Fruit fly (Drosophila melanogaster): ENCODE data around the gene nero.

Gene nero

DNA sequence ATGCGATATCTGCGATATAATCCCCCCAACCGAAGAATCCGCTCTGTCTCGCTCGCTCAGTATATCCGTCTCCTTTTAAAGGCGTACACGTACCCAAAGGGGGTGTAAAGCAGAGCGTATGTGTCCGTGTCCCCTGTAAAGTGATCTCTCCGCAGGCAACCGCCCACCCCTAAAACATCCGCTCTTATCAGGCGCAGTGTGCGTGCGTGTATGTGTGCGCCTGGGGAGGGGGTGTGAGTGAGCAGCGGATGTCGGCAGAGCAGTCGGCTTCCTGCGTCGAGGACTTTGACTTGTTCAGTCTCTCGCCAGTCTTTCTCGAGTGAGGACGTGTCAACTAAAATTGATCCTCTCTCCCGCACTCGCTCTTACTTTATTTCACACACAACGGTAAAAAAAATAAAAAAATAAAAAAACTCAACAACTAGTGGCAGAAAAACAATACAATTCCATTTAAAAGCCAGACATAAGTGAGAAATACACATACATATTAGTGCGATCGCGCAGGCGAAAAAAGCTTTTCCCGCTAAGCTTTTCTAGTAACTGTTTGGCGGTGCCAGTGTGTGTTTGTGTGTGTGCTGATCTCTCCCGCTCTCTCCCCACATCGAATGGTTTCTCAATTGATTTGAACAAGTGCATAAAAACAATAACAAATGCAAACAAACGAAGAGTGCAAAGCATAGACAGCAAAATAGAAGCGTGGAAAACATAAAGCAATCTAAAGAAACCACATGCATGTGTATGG lies 21.7 kb downstream of the nero start (continued):
- TF ChIP-seq grau (tag; optimal IDR thresholded peaks at IDR 0.05) = no peak
- TF ChIP-seq CG13123 (GFP tag; optimal IDR thresholded peaks at IDR 0.05) = no peak
- no peak for TF ChIP-seq Antp (GFP tag; optimal IDR thresholded peaks at IDR 0.05)
- TF ChIP-seq CG3995 (GFP tag; optimal IDR thresholded peaks at IDR 0.05) = no peak
- TF ChIP-seq gt (GFP tag; IDR thresholded peaks at IDR 0.05) = no peak
- TF ChIP-seq CG4360 (GFP tag; IDR thresholded peaks at IDR 0.05) = peak; percentile 59; the same call in 1 of the 2 replicates
- no peak for TF ChIP-seq Fer1 (GFP tag; optimal IDR thresholded peaks at IDR 0.05)
- peak in 1 of 2 experiments; percentile 41 for TF ChIP-seq tll (GFP tag; optimal IDR thresholded peaks at IDR 0.05)
- TF ChIP-seq Bteb2 (GFP tag; optimal IDR thresholded peaks at IDR 0.05) = no peak
- no peak for TF ChIP-seq prd (optimal IDR thresholded peaks at IDR 0.05)
- 0 out of 3 replicates have a peak, but pooled peaks have one; percentile 11 for TF ChIP-seq prd (GFP tag; IDR thresholded peaks at IDR 0.05)
- TF ChIP-seq CG18619 (GFP tag; optimal IDR thresholded peaks at IDR 0.05) = no peak
- no peak for TF ChIP-seq CG16815 (GFP tag; optimal IDR thresholded peaks at IDR 0.05)
- 0 out of 3 replicates have a peak, but pooled peaks have one; percentile 31 for TF ChIP-seq gce (GFP tag; IDR thresholded peaks at IDR 0.05)
- TF ChIP-seq CG17385 (GFP tag; optimal IDR thresholded peaks at IDR 0.05) = no peak
- no peak for TF ChIP-seq CG10267 (tag; optimal IDR thresholded peaks at IDR 0.05)
- no peak for TF ChIP-seq CG3065 (GFP tag; optimal IDR thresholded peaks at IDR 0.05)
- no peak for TF ChIP-seq Abd-B (GFP tag; optimal IDR thresholded peaks at IDR 0.05)
- TF ChIP-seq CG3163 (GFP tag; optimal IDR thresholded peaks at IDR 0.05) = peak; percentile 16
- no peak for TF ChIP-seq CG17829 (tag; optimal IDR thresholded peaks at IDR 0.05)
- TF ChIP-seq CG16813 (GFP tag; IDR thresholded peaks at IDR 0.05; ENCODE audit: partially characterized antibody) = peak; percentile 37; the same call in 2 of the 3 replicates
- TF ChIP-seq CG10431 (GFP tag; optimal IDR thresholded peaks at IDR 0.05) = no peak
- TF ChIP-seq sens (GFP tag) = peak; percentile 65
- no peak for TF ChIP-seq CG12942 (GFP tag; optimal IDR thresholded peaks at IDR 0.05)
- no peak for TF ChIP-seq CG4404 (GFP tag; IDR thresholded peaks at IDR 0.05)
- TF ChIP-seq seq (GFP tag; IDR thresholded peaks at IDR 0.05) = no peak
- 0 out of 2 replicates have a peak, but pooled peaks have one; percentile 18 for TF ChIP-seq sna (GFP tag; IDR thresholded peaks at IDR 0.05; ENCODE audit: partially characterized antibody)
- no peak for TF ChIP-seq Oaz (GFP tag; IDR thresholded peaks at IDR 0.05)
- TF ChIP-seq CG17328 (GFP tag; IDR thresholded peaks at IDR 0.05) = no peak
- no peak for TF ChIP-seq CG7271 (tag; optimal IDR thresholded peaks at IDR 0.05)
- no peak for TF ChIP-seq fru (optimal IDR thresholded peaks at IDR 0.05)
- no peak for TF ChIP-seq esg (GFP tag; conservative IDR thresholded peaks at IDR 0.05)
- TF ChIP-seq CG11398 (GFP tag; optimal IDR thresholded peaks at IDR 0.05) = no peak
- no peak for TF ChIP-seq ftz-f1 (GFP tag; optimal IDR thresholded peaks at IDR 0.05)
- no peak for TF ChIP-seq CG13775 (GFP tag; optimal IDR thresholded peaks at IDR 0.05)
- no peak for TF ChIP-seq CG18764 (GFP tag; optimal IDR thresholded peaks at IDR 0.05)
- TF ChIP-seq Blimp-1 (GFP tag; optimal IDR thresholded peaks at IDR 0.05) = no peak
- TF ChIP-seq Dip3 (GFP tag; optimal IDR thresholded peaks at IDR 0.05) = no peak
- TF ChIP-seq cad (GFP tag; optimal IDR thresholded peaks at IDR 0.05) = no peak
- no peak for TF ChIP-seq ranshi (GFP tag; IDR thresholded peaks at IDR 0.05)
- no peak for TF ChIP-seq CG4617 (GFP tag; optimal IDR thresholded peaks at IDR 0.05; ENCODE audit: borderline replicate concordance)
- no peak for TF ChIP-seq abd-A (tag; optimal IDR thresholded peaks at IDR 0.05)
- TF ChIP-seq Rx (GFP tag; IDR thresholded peaks at IDR 0.05) = no peak
- no peak for TF ChIP-seq tna (GFP tag; IDR thresholded peaks at IDR 0.05; ENCODE audit: partially characterized antibody)
- TF ChIP-seq dimm (GFP tag; IDR thresholded peaks at IDR 0.05) = no peak
- TF ChIP-seq Meics (GFP tag; optimal IDR thresholded peaks at IDR 0.05) = no peak
- TF ChIP-seq CG8944 (GFP tag; optimal IDR thresholded peaks at IDR 0.05) = no peak
- 0 out of 3 replicates have a peak, but pooled peaks have one; percentile 4 for TF ChIP-seq ase (GFP tag; IDR thresholded peaks at IDR 0.05)
- no peak for TF ChIP-seq B-H1 (GFP tag; IDR thresholded peaks at IDR 0.05)
- no peak for TF ChIP-seq slbo (GFP tag; IDR thresholded peaks at IDR 0.05)
- no peak for TF ChIP-seq ara (GFP tag; IDR thresholded peaks at IDR 0.05)
